Fruit fly (Drosophila melanogaster): ENCODE measurements around the gene ATPsynGL.

Gene ATPsynGL

dm6 chr2L:7782788-7783401 is 35.8 kb downstream of the ATPsynGL start, which contains the start of gene Brd7-9 (continued):
- TF ChIP-seq Mrtf (GFP tag; IDR thresholded peaks at IDR 0.05) (peak; percentile 35; the same call in 1 of the 3 replicates), CG1603 (tag; optimal IDR thresholded peaks at IDR 0.05) (peak; percentile 79), Xrp1 (GFP tag; IDR thresholded peaks at IDR 0.05) (peak; percentile 81), CG14014 (GFP tag; IDR thresholded peaks at IDR 0.05) (peak; percentile 83), H2.0 (GFP tag; IDR thresholded peaks at IDR 0.05) (peak; percentile 86), CG32532 (GFP tag; IDR thresholded peaks at IDR 0.05) (peak; percentile 91), CG4282 (GFP tag; optimal IDR thresholded peaks at IDR 0.05) (no peak), CG13287 (GFP tag; IDR thresholded peaks at IDR 0.05; ENCODE audit: partially characterized antibody) (peak; percentile 65), CG34376 (GFP tag; optimal IDR thresholded peaks at IDR 0.05) (peak; percentile 38), zen2 (GFP tag; IDR thresholded peaks at IDR 0.05; ENCODE audit: partially characterized antibody) (no peak), ap (GFP tag; IDR thresholded peaks at IDR 0.05) (peak; percentile 79), CG8290 (GFP tag; optimal IDR thresholded peaks at IDR 0.05) (peak; percentile 48), CG8290 (tag; optimal IDR thresholded peaks at IDR 0.05) (peak in 1 of 2 experiments; percentile 87), nerfin-2 (GFP tag; IDR thresholded peaks at IDR 0.05; ENCODE audit: partially characterized antibody) (0 out of 2 replicates have a peak, but pooled peaks have one; percentile 40), unpg (GFP tag; optimal IDR thresholded peaks at IDR 0.05) (peak; percentile 81), zfh1 (GFP tag; IDR thresholded peaks at IDR 0.05) (peak; percentile 80), Nf-YB (GFP tag; optimal IDR thresholded peaks at IDR 0.05) (peak; percentile 36), Asciz (GFP tag; optimal IDR thresholded peaks at IDR 0.05) (peak; percentile 61), CG3281 (GFP tag; optimal IDR thresholded peaks at IDR 0.05) (peak; percentile 85), NfI (GFP tag; optimal IDR thresholded peaks at IDR 0.05) (peak; percentile 60), CG6683 (GFP tag; optimal IDR thresholded peaks at IDR 0.05) (peak; percentile 57), so (GFP tag; IDR thresholded peaks at IDR 0.05) (peak; percentile 90), Awh (GFP tag; IDR thresholded peaks at IDR 0.05) (peak; percentile 82), B-H2 (GFP tag; optimal IDR thresholded peaks at IDR 0.05) (no peak), cg (GFP tag; optimal IDR thresholded peaks at IDR 0.05) (no peak), trem (tag; optimal IDR thresholded peaks at IDR 0.05) (peak; percentile 27), CG6813 (GFP tag; optimal IDR thresholded peaks at IDR 0.05) (peak; percentile 76), vnd (GFP tag; IDR thresholded peaks at IDR 0.05; ENCODE audit: partially characterized antibody) (peak; percentile 31; the same call in 1 of the 3 replicates), CG42726 (GFP tag; IDR thresholded peaks at IDR 0.05; ENCODE audit: partially characterized antibody) (no peak), Rfx (GFP tag; IDR thresholded peaks at IDR 0.05) (peak; percentile 87), sna (GFP tag; IDR thresholded peaks at IDR 0.05; ENCODE audit: partially characterized antibody) (peak; percentile 43), CG9817 (tag; optimal IDR thresholded peaks at IDR 0.05) (peak; percentile 51), CG15269 (tag; optimal IDR thresholded peaks at IDR 0.05) (peak; percentile 74), Antp (GFP tag; optimal IDR thresholded peaks at IDR 0.05) (peak; percentile 52), CG2202 (tag; optimal IDR thresholded peaks at IDR 0.05) (peak; percentile 55), CG13894 (tag; optimal IDR thresholded peaks at IDR 0.05) (no peak), CG5180 (GFP tag; optimal IDR thresholded peaks at IDR 0.05) (peak; percentile 41), CG10321 (GFP tag; IDR thresholded peaks at IDR 0.05) (peak; percentile 63; the same call in 1 of the 2 replicates), corto (GFP tag; optimal IDR thresholded peaks at IDR 0.05) (no peak), Hr78 (GFP tag; optimal IDR thresholded peaks at IDR 0.05) (no peak), fd64A (GFP tag; optimal IDR thresholded peaks at IDR 0.05) (peak; percentile 57), toy (GFP tag; IDR thresholded peaks at IDR 0.05) (peak; percentile 70), Camta (GFP tag; optimal IDR thresholded peaks at IDR 0.05) (peak; percentile 41), MESR4 (GFP tag; optimal IDR thresholded peaks at IDR 0.05) (peak; percentile 98), CG16813 (GFP tag; IDR thresholded peaks at IDR 0.05; ENCODE audit: partially characterized antibody) (peak; percentile 22; the same call in 1 of the 3 replicates), CG17385 (GFP tag; optimal IDR thresholded peaks at IDR 0.05) (peak; percentile 66), Dll (GFP tag; IDR thresholded peaks at IDR 0.05; ENCODE audit: partially characterized antibody) (peak; percentile 69), CG17568 (GFP tag; optimal IDR thresholded peaks at IDR 0.05) (peak; percentile 40)

All from whole organism, embryonic.